Fruit fly (Drosophila melanogaster): ENCODE measurements around the gene NijA.

dm6 chr3L:10735095-10735494 lies 38.4 kb upstream of the NijA start:
- TF ChIP-seq Mnt (GFP tag; optimal IDR thresholded peaks at IDR 0.05) (no peak), CG11617 (GFP tag; optimal IDR thresholded peaks at IDR 0.05) (no peak), CG12768 (GFP tag; optimal IDR thresholded peaks at IDR 0.05) (no peak), CG7045 (GFP tag; optimal IDR thresholded peaks at IDR 0.05) (no peak), CG5204 (GFP tag; optimal IDR thresholded peaks at IDR 0.05) (no peak), kay (GFP tag; ENCODE audit: borderline replicate concordance) (no peak), cic (GFP tag; optimal IDR thresholded peaks at IDR 0.05) (no peak), tj (GFP tag; optimal IDR thresholded peaks at IDR 0.05) (no peak), ovo (GFP tag; optimal IDR thresholded peaks at IDR 0.05) (no peak), cnc (optimal IDR thresholded peaks at IDR 0.05) (no peak)
